Fruit fly (Drosophila melanogaster) whole organism: Measurements from ENCODE around the gene CG17129.

Experiments
- CG8478 ChIP-seq: fragments of >200 bp; optimal IDR thresholded peaks from 2 replicates; lab custom pipeline; 2018; ENCODE audit warnings: inconsistent platforms
- Dll ChIP-seq: fragments of >200 bp; optimal IDR thresholded peaks from 2 replicates; lab custom pipeline; 2017
- EcR ChIP-seq, 2 experiments: fragments of >200 bp; optimal IDR thresholded peaks; 2 replicates each; lab custom pipeline; 2017; ENCODE audit warnings: missing biosample characterization in 2 of 2, missing genetic modification characterization in 2 of 2, missing genetic modification reagents in 2 of 2
- pan ChIP-seq: fragments of >200 bp; optimal IDR thresholded peaks from 2 replicates; lab custom pipeline; 2017
- psq ChIP-seq: fragments of >200 bp; optimal IDR thresholded peaks from 2 replicates; lab custom pipeline; 2017
- usp ChIP-seq: fragments of >200 bp; optimal IDR thresholded peaks from 2 replicates; lab custom pipeline; 2017; ENCODE audit warnings: missing biosample characterization, missing genetic modification characterization, mixed read lengths

The CG17129 gene

dm6 chr3L:700160-700917 lies 20.2 kb upstream of the CG17129 start:
- TF ChIP-seq usp (no peak), psq (lab: Kevin White, UChicago) (no peak), CG8478 (no peak), Dll (no peak), EcR (GFP tag; optimal IDR thresholded peaks at IDR 0.05; lab: Kevin White, UChicago) (no peak), pan (lab: Kevin White, UChicago) (no peak)

dm6 chr3L:699368-700150 lies 19.4 kb upstream of the CG17129 start:
- TF ChIP-seq EcR (GFP tag; optimal IDR thresholded peaks at IDR 0.05; lab: Kevin White, UChicago) (no peak), pan (lab: Kevin White, UChicago) (no peak), psq (lab: Kevin White, UChicago) (no peak), CG8478 (no peak), usp (no peak), Dll (no peak)

DNA sequence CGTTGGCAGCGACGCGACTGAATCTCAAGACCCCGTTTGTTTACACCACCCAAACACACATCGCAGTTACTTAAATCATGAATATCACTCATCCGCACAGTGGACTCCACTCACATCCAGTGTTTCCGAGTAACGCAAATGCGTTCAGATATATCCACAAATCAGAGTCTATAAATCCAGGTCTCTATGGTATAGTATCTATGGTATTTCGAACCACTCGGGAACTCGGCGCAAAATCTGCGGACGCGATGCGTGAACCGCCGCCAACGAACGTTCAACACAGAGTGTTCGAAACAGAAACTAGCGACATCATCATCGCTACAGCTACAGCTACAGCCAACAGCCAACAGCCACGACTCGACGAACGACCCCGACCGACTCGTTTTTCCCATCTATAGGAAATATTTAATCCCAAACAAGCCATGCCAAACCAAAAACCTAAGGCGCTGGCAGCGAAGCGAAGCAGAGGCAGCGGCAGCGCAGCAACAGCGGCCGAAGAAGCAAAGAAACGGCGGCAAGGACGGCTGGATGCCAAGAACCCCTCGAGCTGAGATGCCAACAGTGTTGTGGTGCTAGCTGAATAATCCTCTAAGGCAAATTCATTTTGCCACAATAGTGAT lies 18.7 kb upstream of the CG17129 start, which contains the start of gene CG13894:
CG13894 (minus strand) TSS at position 397 of the 620 bp plus-strand sequence.
- TF ChIP-seq pan (lab: Kevin White, UChicago) (no peak), psq (lab: Kevin White, UChicago) (no peak), EcR (GFP tag; optimal IDR thresholded peaks at IDR 0.05; lab: Kevin White, UChicago) (no peak), usp (no peak), CG8478 (no peak), Dll (no peak)

dm6 chr3L:697724-698123 lies 17.6 kb upstream of the CG17129 start:
- TF ChIP-seq CG8478 (no peak), Dll (no peak), psq (lab: Kevin White, UChicago) (no peak), usp (no peak), EcR (GFP tag; optimal IDR thresholded peaks at IDR 0.05; lab: Kevin White, UChicago) (no peak), pan (lab: Kevin White, UChicago) (no peak)

DNA sequence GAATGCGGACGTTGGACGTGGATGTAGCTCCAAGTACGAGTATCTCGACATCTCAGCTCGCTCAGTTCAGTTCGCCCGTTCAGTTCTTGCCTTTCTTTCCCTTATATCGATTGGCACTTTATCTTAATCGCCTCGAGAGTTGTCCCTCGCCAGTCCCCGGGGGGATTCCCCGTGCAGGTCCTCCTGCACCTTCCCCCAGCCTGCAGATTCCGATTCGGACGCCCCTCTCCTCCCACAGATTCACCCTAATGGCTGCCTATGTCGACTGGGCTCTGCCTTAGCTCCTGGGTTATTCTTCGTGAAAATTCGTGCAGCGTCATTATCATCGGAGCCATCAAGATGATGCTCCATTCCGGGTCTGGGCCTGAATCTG lies 16.9 kb upstream of the CG17129 start:
- TF ChIP-seq CG8478, result no peak
- no peak for TF ChIP-seq psq (lab: Kevin White, UChicago)
- TF ChIP-seq usp, result no peak
- no peak for TF ChIP-seq EcR (GFP tag; optimal IDR thresholded peaks at IDR 0.05; lab: Kevin White, UChicago)
- TF ChIP-seq pan (lab: Kevin White, UChicago), result no peak
- no peak for TF ChIP-seq Dll

DNA sequence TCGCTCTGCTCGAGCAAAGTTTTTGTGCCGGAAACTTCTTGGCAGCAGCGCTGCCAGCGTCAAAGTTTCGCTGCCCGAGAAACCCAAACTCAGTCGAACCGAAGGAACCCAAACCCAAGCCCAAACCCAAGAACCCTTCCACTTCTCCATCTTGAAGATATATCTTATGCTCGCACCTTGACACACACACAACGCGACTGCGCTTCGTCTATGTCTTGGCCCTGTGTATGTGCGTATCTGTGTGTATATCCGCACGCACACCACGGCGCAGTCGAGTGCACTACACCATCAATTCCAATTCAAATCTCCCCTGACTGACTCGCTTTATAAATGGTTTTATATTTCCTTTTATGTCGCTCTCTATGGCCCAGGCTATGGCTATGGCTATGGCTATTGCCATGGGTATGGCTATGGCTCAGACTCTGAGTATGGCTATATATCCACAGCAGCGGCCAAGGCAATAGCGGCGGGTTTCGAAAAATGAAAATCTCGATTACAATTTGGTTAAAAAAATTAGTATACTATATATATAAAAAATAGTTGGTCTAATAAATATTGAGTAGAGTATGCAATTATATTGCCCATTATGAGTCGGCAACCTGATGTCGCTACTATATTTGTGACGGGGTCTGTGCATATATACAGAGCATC lies 16.4 kb upstream of the CG17129 start:
- TF ChIP-seq usp (no peak), EcR (GFP tag; optimal IDR thresholded peaks at IDR 0.05; lab: Kevin White, UChicago) (no peak), Dll (no peak), pan (lab: Kevin White, UChicago) (no peak)

DNA sequence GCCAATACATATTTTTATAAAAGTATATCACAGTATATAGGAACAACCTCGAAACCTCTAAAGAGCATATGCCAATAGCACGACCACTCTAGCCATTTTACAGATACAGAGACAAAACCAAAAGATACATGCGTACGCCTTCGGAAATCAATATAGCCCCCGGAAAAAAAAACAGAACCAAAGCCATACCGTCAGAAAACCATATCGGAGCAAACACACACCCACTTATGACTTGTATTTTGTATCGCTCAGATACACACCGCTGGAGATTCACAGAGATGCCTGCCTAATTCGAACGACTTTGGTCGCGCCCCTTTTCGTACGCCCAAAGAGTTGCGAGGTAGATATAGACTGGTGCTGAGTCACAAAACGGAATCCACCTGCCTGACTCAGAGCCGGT lies 15.4 kb upstream of the CG17129 start:
- no peak for TF ChIP-seq Dll
- no peak for TF ChIP-seq EcR (GFP tag; optimal IDR thresholded peaks at IDR 0.05; lab: Kevin White, UChicago)
- TF ChIP-seq psq (lab: Kevin White, UChicago), result no peak
- TF ChIP-seq pan (lab: Kevin White, UChicago), result no peak
- no peak for TF ChIP-seq usp
- no peak for TF ChIP-seq CG8478

- TF ChIP-seq usp (no peak), pan (lab: Kevin White, UChicago) (no peak), EcR (GFP tag; optimal IDR thresholded peaks at IDR 0.05; lab: Kevin White, UChicago) (no peak), psq (lab: Kevin White, UChicago) (no peak), CG8478 (no peak), Dll (no peak)
Observed at dm6 chr3L:692699-693098, 12.6 kb upstream of the CG17129 start, which contains the start of gene Vti1a. Gene Vti1a (minus strand): TSS chr3L:692919.

- no peak for TF ChIP-seq psq (lab: Kevin White, UChicago)
- no peak for TF ChIP-seq CG8478
- no peak for TF ChIP-seq EcR (GFP tag; optimal IDR thresholded peaks at IDR 0.05; lab: Kevin White, UChicago)
Observed at dm6 chr3L:690031-690686, 10.0 kb upstream of the CG17129 start, which contains the start of the genes CG32483 and RabX6. Gene CG32483 (minus strand): TSS chr3L:690081. Gene RabX6 (plus strand): TSS chr3L:690517.

dm6 chr3L:687858-688257 lies 7.7 kb upstream of the CG17129 start, which contains the start of gene hiro:
Gene hiro (minus strand): TSS chr3L:687958.
- no peak for TF ChIP-seq CG8478
- no peak for TF ChIP-seq Dll
- no peak for TF ChIP-seq pan (lab: Kevin White, UChicago)
- no peak for TF ChIP-seq usp
- no peak for TF ChIP-seq psq (lab: Kevin White, UChicago)
- TF ChIP-seq EcR (GFP tag; optimal IDR thresholded peaks at IDR 0.05; lab: Kevin White, UChicago), result no peak

dm6 chr3L:685441-685804 lies 5.3 kb upstream of the CG17129 start, which contains the start of gene ebd1:
Gene ebd1 (minus strand): TSS chr3L:685549.
- TF ChIP-seq pan (lab: Kevin White, UChicago), result no peak
- TF ChIP-seq Dll, result peak; percentile 26
